Worm (Caenorhabditis elegans) whole organism, L1 larva: ENCODE data around the gene Y38E10A.2.

Experiments
- C16A3.4 ChIP-seq: fragments of 150-350 bp; optimal IDR thresholded peaks from 2 replicates; lab custom pipeline; 2014; ENCODE audit warnings: missing biosample characterization, missing genetic modification characterization
- aly-2 ChIP-seq: fragments of 150-350 bp; optimal IDR thresholded peaks from 2 replicates; lab custom pipeline; 2014; ENCODE audit warnings: missing biosample characterization, missing genetic modification characterization
- ama-1 ChIP-seq: fragments of 150-350 bp; optimal IDR thresholded peaks from 2 replicates; lab custom pipeline; 2014
- blmp-1 ChIP-seq: fragments of 150-350 bp; optimal IDR thresholded peaks from 2 replicates; lab custom pipeline; 2014; ENCODE audit warnings: missing biosample characterization, missing genetic modification characterization
- ceh-88 ChIP-seq: fragments of 200-800 bp; sonication (Bioruptor generic); IDR thresholded peaks from 2 replicates; pipeline ENCODE4 v1.3.6; 2022; ENCODE audit warnings: missing genetic modification characterization, missing compliant biosample characterization
- efl-1 ChIP-seq, 4 experiments: fragments of 150-350 bp; optimal IDR thresholded peaks in 3 of 4; peaks in 1 of 4; 1 replicate in 1 of 4; 2 replicates in 3 of 4; lab custom pipeline; 2014; ENCODE audit warnings: missing biosample characterization in 2 of 4, missing genetic modification characterization in 2 of 4, missing genetic modification reagents in 2 of 4
- egl-13 ChIP-seq: sonication (generic microtip); optimal IDR thresholded peaks from 2 replicates; lab custom pipeline; 2016; ENCODE audit warnings: missing genotype, missing genetic modification reagents, missing genetic modification characterization, missing compliant biosample characterization
- elt-2 ChIP-seq: sonication (generic microtip); optimal IDR thresholded peaks from 2 replicates; lab custom pipeline; 2016; ENCODE audit warnings: missing genetic modification characterization, mild to moderate bottlenecking, inconsistent platforms, missing compliant biosample characterization, missing genetic modification reagents
- elt-3 ChIP-seq, 6 experiments: fragments of 150-350 bp in 1 of 6; sonication (generic microtip); optimal IDR thresholded peaks; 2 replicates each; lab custom pipeline; 2017 to 2018; ENCODE audit warnings: missing biosample characterization in 6 of 6, missing genetic modification characterization in 6 of 6, inconsistent platforms in 1 of 6
- fos-1 ChIP-seq: fragments of 150-350 bp; optimal IDR thresholded peaks from 2 replicates; lab custom pipeline; 2014; ENCODE audit warnings: missing biosample characterization, missing genetic modification characterization
- grh-1 ChIP-seq: fragments of 200-800 bp; sonication (Bioruptor generic); IDR thresholded peaks from 2 replicates; pipeline ENCODE4 v1.3.6; 2022; ENCODE audit warnings: missing genetic modification reagents, missing genetic modification characterization, missing compliant biosample characterization
- hlh-17 ChIP-seq: fragments of 200-800 bp; sonication (Bioruptor generic); optimal IDR thresholded peaks from 2 replicates; lab custom pipeline; 2018; ENCODE audit warnings: missing genetic modification characterization, mild to moderate bottlenecking, missing compliant biosample characterization, moderate library complexity, borderline replicate concordance
- hlh-4 ChIP-seq: sonication (generic microtip); optimal IDR thresholded peaks from 2 replicates; lab custom pipeline; 2016; ENCODE audit warnings: mild to moderate bottlenecking, missing genetic modification characterization, missing compliant biosample characterization
- hpl-2 ChIP-seq: fragments of 150-350 bp; optimal IDR thresholded peaks from 2 replicates; lab custom pipeline; 2014; ENCODE audit warnings: missing biosample characterization, missing genetic modification reagents, missing genetic modification characterization
- irx-1 ChIP-seq: sonication (generic microtip); optimal IDR thresholded peaks from 2 replicates; lab custom pipeline; 2016; ENCODE audit warnings: missing genetic modification characterization, missing compliant biosample characterization
- lin-15B ChIP-seq: fragments of 150-350 bp; sonication (generic microtip); optimal IDR thresholded peaks from 3 replicates; lab custom pipeline; 2014; ENCODE audit warnings: missing biosample characterization, missing genetic modification characterization
- lin-35 ChIP-seq, 2 experiments: fragments of 150-350 bp; optimal IDR thresholded peaks; 2 replicates each; lab custom pipeline; 2014; ENCODE audit warnings: missing biosample characterization in 2 of 2, missing genetic modification characterization in 2 of 2, missing genetic modification reagents in 2 of 2
- lir-3 ChIP-seq: sonication (generic microtip); optimal IDR thresholded peaks from 2 replicates; lab custom pipeline; 2016; ENCODE audit warnings: mild to moderate bottlenecking, missing genetic modification characterization, moderate library complexity, missing compliant biosample characterization; ENCODE audit not compliant: poor library complexity
- mab-9 ChIP-seq: fragments of 200-800 bp; sonication (Bioruptor generic); IDR thresholded peaks from 2 replicates; pipeline ENCODE4 v1.3.6; 2022; ENCODE audit warnings: missing genetic modification reagents, missing genetic modification characterization, missing compliant biosample characterization
- mdl-1 ChIP-seq, 2 experiments: fragments of 150-350 bp; optimal IDR thresholded peaks; 2 replicates each; lab custom pipeline; 2014 to 2017; ENCODE audit warnings: missing biosample characterization in 2 of 2, missing genetic modification characterization in 2 of 2, inconsistent platforms in 1 of 2
- mep-1 ChIP-seq: fragments of 150-350 bp; optimal IDR thresholded peaks from 2 replicates; lab custom pipeline; 2014; ENCODE audit warnings: missing biosample characterization, missing genetic modification characterization
- nhr-11 ChIP-seq: fragments of 150-350 bp; optimal IDR thresholded peaks from 2 replicates; lab custom pipeline; 2014; ENCODE audit warnings: missing biosample characterization, missing genetic modification characterization
- nhr-12 ChIP-seq: sonication (generic microtip); optimal IDR thresholded peaks from 2 replicates; lab custom pipeline; 2017; ENCODE audit warnings: missing biosample characterization, missing genetic modification characterization
- nhr-19 ChIP-seq: fragments of 200-800 bp; sonication (Bioruptor generic); conservative IDR thresholded peaks from 2 replicates; pipeline ENCODE4 v1.3.6; 2022; ENCODE audit warnings: missing genetic modification characterization, missing compliant biosample characterization
- nhr-237 ChIP-seq: fragments of 150-350 bp; optimal IDR thresholded peaks from 2 replicates; lab custom pipeline; 2014; ENCODE audit warnings: missing biosample characterization, missing genetic modification characterization
- nhr-28 ChIP-seq: fragments of 150-350 bp; optimal IDR thresholded peaks from 2 replicates; lab custom pipeline; 2014; ENCODE audit warnings: missing biosample characterization, missing genetic modification characterization
- nhr-47 ChIP-seq: sonication (generic microtip); optimal IDR thresholded peaks from 2 replicates; lab custom pipeline; 2016; ENCODE audit warnings: mild to moderate bottlenecking, missing genetic modification characterization, moderate library complexity, missing compliant biosample characterization
- nhr-71 ChIP-seq: sonication (generic microtip); optimal IDR thresholded peaks from 2 replicates; lab custom pipeline; 2016; ENCODE audit warnings: mild to moderate bottlenecking, missing genetic modification characterization, moderate library complexity, missing compliant biosample characterization
- nhr-77 ChIP-seq: fragments of 150-350 bp; optimal IDR thresholded peaks from 2 replicates; lab custom pipeline; 2014; ENCODE audit warnings: missing biosample characterization, missing genetic modification characterization
- nhr-85 ChIP-seq: sonication (generic microtip); peaks from one replicate; lab custom pipeline; 2016; ENCODE audit warnings: missing genetic modification characterization, inconsistent platforms, missing compliant biosample characterization
- nhr-90 ChIP-seq: sonication (generic microtip); optimal IDR thresholded peaks from 2 replicates; lab custom pipeline; 2016; ENCODE audit warnings: mild to moderate bottlenecking, missing genetic modification characterization, missing compliant biosample characterization; ENCODE audit not compliant: poor library complexity
- snpc-4 ChIP-seq: fragments of 150-350 bp; optimal IDR thresholded peaks from 2 replicates; lab custom pipeline; 2014; ENCODE audit warnings: missing biosample characterization, missing genetic modification characterization
- snu-23 ChIP-seq: sonication (generic microtip); optimal IDR thresholded peaks from 2 replicates; lab custom pipeline; 2016; ENCODE audit warnings: missing genetic modification characterization, missing compliant biosample characterization
- swsn-7 ChIP-seq: sonication (generic microtip); optimal IDR thresholded peaks from 2 replicates; lab custom pipeline; 2016; ENCODE audit warnings: missing genetic modification characterization, missing compliant biosample characterization
- tbx-2 ChIP-seq: sonication (generic microtip); optimal IDR thresholded peaks from 2 replicates; lab custom pipeline; 2016; ENCODE audit warnings: missing genetic modification characterization, missing compliant biosample characterization
- unc-30 ChIP-seq: sonication (generic microtip); optimal IDR thresholded peaks from 2 replicates; lab custom pipeline; 2017; ENCODE audit warnings: missing biosample characterization, missing genetic modification characterization
- vab-15 ChIP-seq: sonication (generic microtip); optimal IDR thresholded peaks from 2 replicates; lab custom pipeline; 2017; ENCODE audit warnings: missing genotype, mild to moderate bottlenecking, missing genetic modification characterization, missing compliant biosample characterization
- zag-1 ChIP-seq: fragments of 150-350 bp; optimal IDR thresholded peaks from 2 replicates; lab custom pipeline; 2014; ENCODE audit warnings: missing biosample characterization, missing genetic modification characterization
- ztf-11 ChIP-seq, 2 experiments: sonication (generic microtip); optimal IDR thresholded peaks; 2 replicates each; lab custom pipeline; 2016 to 2017; ENCODE audit warnings: missing genetic modification characterization in 2 of 2, missing biosample characterization in 1 of 2, missing compliant biosample characterization in 1 of 2

Y38E10A.2 gene

DNA sequence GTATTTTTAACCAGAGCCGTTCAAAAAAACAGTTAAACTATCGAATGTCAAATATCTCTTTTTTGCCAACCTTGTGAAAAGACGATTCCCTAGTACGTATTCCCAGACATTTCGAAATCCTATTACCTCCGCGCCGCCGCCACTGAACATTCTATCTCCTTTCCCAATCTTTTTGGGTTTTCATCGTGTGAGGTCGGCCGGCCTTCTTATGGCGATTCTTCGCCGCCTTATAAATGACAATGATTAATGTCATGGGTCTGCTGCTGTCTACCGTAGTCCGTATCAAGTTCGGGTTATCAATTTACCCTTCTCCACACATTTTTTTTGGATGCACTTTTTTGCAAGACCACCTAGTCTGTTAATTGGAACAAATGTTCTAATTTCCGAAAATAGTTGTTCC, 23.8 kb downstream of the Y38E10A.2 start:
- peak; percentile 8 for TF ChIP-seq blmp-1 (tag; lab: Kevin White, UChicago)
- TF ChIP-seq nhr-85 (tag; lab: Kevin White, UChicago) = peak; percentile 55
- no peak for TF ChIP-seq zag-1 (tag; lab: Kevin White, UChicago)

DNA sequence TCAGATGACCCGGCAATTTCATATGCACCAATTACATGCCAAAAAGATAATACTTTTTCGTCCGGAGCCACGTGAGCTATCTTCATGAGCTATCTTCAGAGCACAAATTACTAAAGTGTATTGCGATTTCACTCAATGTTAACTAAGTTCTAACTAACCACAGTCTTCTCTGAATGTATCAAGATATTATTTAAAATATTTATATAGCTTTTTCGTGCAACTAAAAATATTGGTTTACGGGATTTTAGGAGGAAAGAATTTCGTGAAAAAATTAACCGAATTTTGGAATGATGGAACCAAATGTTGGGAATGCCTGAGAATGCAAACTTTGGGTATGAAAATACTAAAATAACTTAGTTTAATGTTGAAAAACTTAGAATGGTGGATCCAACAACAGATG, 25.9 kb downstream of the Y38E10A.2 start, which contains the start of gene F49C5.16:
Gene F49C5.16, plus strand, starts transcription at position 301 of the 400 bp plus-strand sequence.
- TF ChIP-seq nhr-12 = no peak
- no peak for TF ChIP-seq tbx-2 (tag; lab: Kevin White, UChicago)
- no peak for TF ChIP-seq egl-13
- no peak for TF ChIP-seq ztf-11 (tag; optimal IDR thresholded peaks at IDR 0.05; lab: Kevin White, UChicago)
- TF ChIP-seq lir-3 (tag; lab: Kevin White, UChicago) = no peak
- no peak for TF ChIP-seq fos-1 (tag; lab: Kevin White, UChicago)
- TF ChIP-seq C16A3.4 (tag; lab: Kevin White, UChicago) = no peak
- TF ChIP-seq unc-30 (tag; lab: Kevin White, UChicago) = no peak
- no peak for TF ChIP-seq lin-15B (tag; lab: Kevin White, UChicago)
- no peak for TF ChIP-seq ceh-88 (GFP tag; lab: Robert Waterston, UW)
- no peak for TF ChIP-seq irx-1 (tag; lab: Kevin White, UChicago)
- no peak for TF ChIP-seq nhr-28 (tag; lab: Kevin White, UChicago)

DNA sequence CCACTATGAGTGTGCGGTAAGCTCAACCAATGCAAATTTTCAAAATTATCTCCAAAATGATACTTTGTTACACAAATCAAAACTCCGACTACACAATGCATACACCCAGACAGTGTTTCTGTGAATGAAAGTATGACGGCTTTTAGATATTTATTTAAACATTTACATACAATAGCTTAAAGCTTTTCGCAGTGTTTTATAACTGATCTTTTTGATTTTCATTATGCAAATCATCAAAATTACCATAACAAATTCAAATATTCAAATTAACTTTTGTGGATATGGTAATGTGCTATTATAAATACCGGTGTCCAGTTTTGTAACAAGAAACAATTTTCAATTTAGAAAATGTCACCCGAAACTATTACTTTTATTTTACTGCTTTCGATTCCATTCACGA, 27.0 kb downstream of the Y38E10A.2 start, which contains the start of the genes F49C5.5 and F49C5.10:
Gene F49C5.5, minus strand, starts transcription at position 101 of the 400 bp plus-strand sequence.
Gene F49C5.10, plus strand, starts transcription at position 344 of the 400 bp plus-strand sequence.
- TF ChIP-seq nhr-77 (tag; lab: Kevin White, UChicago) = no peak
- no peak for TF ChIP-seq elt-3 (tag; optimal IDR thresholded peaks at IDR 0.05; lab: Kevin White, UChicago)
- TF ChIP-seq snpc-4 (tag; lab: Kevin White, UChicago) = no peak
- TF ChIP-seq nhr-237 (tag; lab: Kevin White, UChicago) = no peak
- TF ChIP-seq lin-15B (tag; lab: Kevin White, UChicago) = no peak
- no peak for TF ChIP-seq fos-1 (tag; lab: Kevin White, UChicago)
- TF ChIP-seq tbx-2 (tag; lab: Kevin White, UChicago) = no peak
- TF ChIP-seq aly-2 (tag; lab: Kevin White, UChicago) = no peak
- TF ChIP-seq grh-1 (GFP tag; lab: Robert Waterston, UW) = no peak
- TF ChIP-seq ama-1 = no peak
- no peak for TF ChIP-seq hlh-4
- no peak for TF ChIP-seq hlh-17 (GFP tag; lab: Kevin White, UChicago)
- no peak for TF ChIP-seq vab-15 (tag; lab: Kevin White, UChicago)
- no peak for TF ChIP-seq mep-1 (tag; lab: Kevin White, UChicago)

DNA sequence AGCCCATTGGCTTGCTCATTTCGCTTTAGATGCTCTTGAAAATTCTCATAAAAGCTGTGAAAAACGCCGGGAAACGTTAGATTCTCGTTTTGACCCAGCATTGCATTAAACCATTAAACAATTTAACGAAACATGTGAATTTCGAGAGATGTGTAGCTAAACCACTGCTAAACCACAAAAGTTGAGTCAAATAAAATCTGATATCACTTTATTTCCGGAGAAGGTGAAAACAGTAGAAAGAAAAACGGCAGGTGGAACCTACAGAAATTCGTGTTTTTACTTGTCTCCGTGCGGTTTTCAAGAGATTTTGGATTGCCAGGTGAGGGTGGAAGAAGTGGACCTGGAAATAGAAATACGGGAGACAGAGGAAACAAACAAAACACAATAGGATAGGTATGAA, 28.9 kb downstream of the Y38E10A.2 start, which contains the start of gene F49C5.9:
Gene F49C5.9, minus strand, starts transcription at position 101 of the 400 bp plus-strand sequence.
- TF ChIP-seq mab-9 (GFP tag; lab: Robert Waterston, UW) = no peak
- no peak for TF ChIP-seq nhr-11
- TF ChIP-seq hpl-2 (GFP tag; lab: Kevin White, UChicago) = no peak
- TF ChIP-seq swsn-7 = no peak
- no peak for TF ChIP-seq ceh-88 (GFP tag; lab: Robert Waterston, UW)

DNA sequence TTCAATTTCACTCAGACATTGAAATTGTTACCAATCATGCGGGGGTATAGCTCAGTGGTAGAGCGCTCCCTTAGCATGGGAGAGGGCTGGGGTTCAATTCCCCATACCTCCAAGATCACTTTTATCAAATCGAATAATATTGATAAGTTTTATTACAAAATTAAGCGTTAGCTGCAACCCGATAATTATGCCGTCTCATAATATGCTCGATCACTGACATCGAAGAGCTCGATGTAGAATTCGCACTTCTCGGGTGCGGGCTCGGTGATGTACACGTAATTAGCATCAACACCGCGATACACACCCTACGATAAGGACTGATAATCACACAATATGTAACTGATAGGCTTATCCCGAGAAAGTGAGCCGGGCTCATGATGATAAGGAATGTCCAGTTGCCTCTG, 30.8 kb downstream of the Y38E10A.2 start:
- peak; percentile 56 for TF ChIP-seq elt-2 (tag; lab: Kevin White, UChicago)
- no peak for TF ChIP-seq mdl-1 (tag; optimal IDR thresholded peaks at IDR 0.05; lab: Kevin White, UChicago)

DNA sequence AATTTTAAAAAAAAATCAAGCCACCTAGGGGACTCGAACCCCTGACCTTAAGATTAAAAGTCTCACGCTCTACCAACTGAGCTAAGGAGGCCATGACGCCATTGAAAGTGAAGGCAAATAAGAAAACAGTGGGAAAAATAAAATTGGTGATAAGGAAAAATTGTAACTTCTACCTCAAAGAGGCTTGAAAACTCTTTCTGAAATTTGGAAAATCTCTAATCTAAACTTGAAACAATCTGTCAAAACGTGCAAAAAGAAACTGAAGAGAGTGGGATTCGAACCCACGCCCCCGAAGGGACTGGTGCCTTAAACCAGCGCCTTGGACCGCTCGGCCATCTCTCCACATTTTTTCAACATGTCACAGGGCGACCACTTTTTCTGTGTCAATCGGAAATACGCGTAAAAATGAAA, 31.8 kb downstream of the Y38E10A.2 start:
- TF ChIP-seq elt-2 (tag; lab: Kevin White, UChicago) = peak; percentile 24
- peak in 1 of 2 experiments; percentile 31 for TF ChIP-seq lin-35 (GFP tag; optimal IDR thresholded peaks at IDR 0.05; lab: Kevin White, UChicago)
- TF ChIP-seq nhr-19 (GFP tag; lab: Robert Waterston, UW) = 0 out of 2 replicates have a peak, but pooled peaks have one; percentile 11
- TF ChIP-seq C16A3.4 (tag; lab: Kevin White, UChicago) = peak; percentile 7
- peak; percentile 68 for TF ChIP-seq nhr-90 (tag; lab: Kevin White, UChicago)
- TF ChIP-seq efl-1 (optimal IDR thresholded peaks at IDR 0.05; lab: Kevin White, UChicago) = peak in 1 of 2 experiments; percentile 2
- TF ChIP-seq efl-1 (GFP tag; optimal IDR thresholded peaks at IDR 0.05 in 1 of 2; lab: Kevin White, UChicago) = peak in 1 of 2 experiments; percentile 82
- peak; percentile 15 for TF ChIP-seq nhr-47 (tag; lab: Kevin White, UChicago)
- TF ChIP-seq nhr-71 (tag; lab: Kevin White, UChicago) = peak; percentile 31
- peak; percentile 18 for TF ChIP-seq snu-23 (GFP tag; lab: Kevin White, UChicago)
- TF ChIP-seq, all 84 proteins: peak for 9; not testable (repeated sequence) for 75
